Worm (Caenorhabditis elegans) whole organism, L3 larva: Measurements from ENCODE around the gene flp-21.

ENCODE experiments used
- aly-2 ChIP-seq: fragments of 150-350 bp; optimal IDR thresholded peaks from 2 replicates; lab custom pipeline; 2014; ENCODE audit warnings: missing biosample characterization, missing genetic modification characterization
- ceh-82 ChIP-seq: fragments of 150-350 bp; optimal IDR thresholded peaks from 2 replicates; lab custom pipeline; 2014; ENCODE audit warnings: missing biosample characterization, missing genetic modification characterization
- elt-2 ChIP-seq: sonication (generic microtip); optimal IDR thresholded peaks from 2 replicates; lab custom pipeline; 2016; ENCODE audit warnings: missing genetic modification reagents, mild to moderate bottlenecking, missing genetic modification characterization, missing compliant biosample characterization
- hmg-11 ChIP-seq: sonication (generic microtip); optimal IDR thresholded peaks from 2 replicates; lab custom pipeline; 2016; ENCODE audit warnings: missing genetic modification characterization, missing compliant biosample characterization
- lsy-12 ChIP-seq: sonication (generic microtip); optimal IDR thresholded peaks from 2 replicates; lab custom pipeline; 2016; ENCODE audit warnings: mild to moderate bottlenecking, missing genetic modification characterization, missing compliant biosample characterization
- nhr-23 ChIP-seq: fragments of 150-350 bp; optimal IDR thresholded peaks from 2 replicates; lab custom pipeline; 2014; ENCODE audit warnings: missing biosample characterization, missing genetic modification reagents, missing genetic modification characterization
- nhr-28 ChIP-seq: fragments of 150-350 bp; optimal IDR thresholded peaks from 2 replicates; lab custom pipeline; 2014; ENCODE audit warnings: missing biosample characterization, missing genetic modification characterization
- pha-4 ChIP-seq: fragments of 150-350 bp; optimal IDR thresholded peaks from 2 replicates; lab custom pipeline; 2014; ENCODE audit warnings: missing biosample characterization, missing genetic modification reagents, missing genetic modification characterization
- tbx-2 ChIP-seq: sonication (generic microtip); optimal IDR thresholded peaks from 2 replicates; lab custom pipeline; 2016; ENCODE audit warnings: mild to moderate bottlenecking, missing genetic modification characterization, missing compliant biosample characterization
- unc-39 ChIP-seq: sonication (generic microtip); optimal IDR thresholded peaks from 4 replicates; lab custom pipeline; 2017; ENCODE audit warnings: missing biosample characterization, missing genetic modification characterization

- TF ChIP-seq elt-2 (tag; lab: Kevin White, UChicago), result no peak
- TF ChIP-seq pha-4 (tag; lab: Kevin White, UChicago), result peak; percentile 78
- no peak for TF ChIP-seq ceh-82 (tag; lab: Kevin White, UChicago)
- no peak for TF ChIP-seq nhr-28 (tag; lab: Kevin White, UChicago)
- no peak for TF ChIP-seq lsy-12 (tag; lab: Kevin White, UChicago)
- no peak for TF ChIP-seq aly-2 (tag; lab: Kevin White, UChicago)
- no peak for TF ChIP-seq nhr-23 (tag; lab: Kevin White, UChicago)
- TF ChIP-seq hmg-11, result no peak
- no peak for TF ChIP-seq unc-39 (tag; lab: Kevin White, UChicago)
- no peak for TF ChIP-seq tbx-2 (tag; lab: Kevin White, UChicago)
These were observed 46.3 kb downstream of the flp-21 start, which contains the start of gene C37C3.12 for ce11 chrV:7839485-7839884.
